Worm (Caenorhabditis elegans) whole organism, L3 larva: ENCODE measurements around the gene Y75B8A.44.

Experiments
- ZK546.5 ChIP-seq: sonication (generic microtip); optimal IDR thresholded peaks from 2 replicates; lab custom pipeline; 2017; ENCODE audit warnings: missing biosample characterization, missing genetic modification characterization
- aly-2 ChIP-seq: fragments of 150-350 bp; optimal IDR thresholded peaks from 2 replicates; lab custom pipeline; 2014; ENCODE audit warnings: missing biosample characterization, missing genetic modification characterization
- ama-1 ChIP-seq: fragments of 150-350 bp; optimal IDR thresholded peaks from 2 replicates; lab custom pipeline; 2018
- ceh-28 ChIP-seq: fragments of 150-350 bp; optimal IDR thresholded peaks from 2 replicates; lab custom pipeline; 2014; ENCODE audit warnings: missing biosample characterization, missing genetic modification reagents, missing genetic modification characterization
- ceh-82 ChIP-seq: fragments of 150-350 bp; optimal IDR thresholded peaks from 2 replicates; lab custom pipeline; 2014; ENCODE audit warnings: missing biosample characterization, missing genetic modification characterization
- ceh-9 ChIP-seq: sonication (generic microtip); optimal IDR thresholded peaks from 2 replicates; lab custom pipeline; 2018; ENCODE audit warnings: missing biosample characterization, missing genetic modification characterization
- elt-2 ChIP-seq: sonication (generic microtip); optimal IDR thresholded peaks from 2 replicates; lab custom pipeline; 2016; ENCODE audit warnings: missing genetic modification reagents, mild to moderate bottlenecking, missing genetic modification characterization, missing compliant biosample characterization
- elt-3 ChIP-seq, 3 experiments: fragments of 150-350 bp in 1 of 3; sonication (generic microtip) in 2 of 3; optimal IDR thresholded peaks; 2 replicates in 2 of 3; 4 replicates in 1 of 3; lab custom pipeline; 2014 to 2017; ENCODE audit warnings: missing biosample characterization in 3 of 3, missing genetic modification characterization in 3 of 3
- eor-1 ChIP-seq, 2 experiments: fragments of 150-350 bp; optimal IDR thresholded peaks; 2 replicates each; lab custom pipeline; 2014 to 2018; ENCODE audit warnings: missing biosample characterization in 2 of 2, missing genetic modification characterization in 2 of 2
- fos-1 ChIP-seq: fragments of 150-350 bp; optimal IDR thresholded peaks from 2 replicates; lab custom pipeline; 2014; ENCODE audit warnings: missing biosample characterization, missing genetic modification characterization
- jun-1 ChIP-seq: fragments of 150-350 bp; optimal IDR thresholded peaks from 2 replicates; lab custom pipeline; 2014; ENCODE audit warnings: missing biosample characterization, missing genetic modification reagents, missing genetic modification characterization
- lin-15B ChIP-seq: fragments of 150-350 bp; optimal IDR thresholded peaks from 2 replicates; lab custom pipeline; 2014; ENCODE audit warnings: missing biosample characterization, missing genetic modification characterization
- mdl-1 ChIP-seq: fragments of 150-350 bp; optimal IDR thresholded peaks from 2 replicates; lab custom pipeline; 2014; ENCODE audit warnings: missing biosample characterization, missing genetic modification characterization
- mml-1 ChIP-seq: fragments of 150-350 bp; sonication (generic microtip); optimal IDR thresholded peaks from 3 replicates; lab custom pipeline; 2014; ENCODE audit warnings: missing biosample characterization, missing genetic modification characterization
- nfya-1 ChIP-seq: sonication (generic microtip); optimal IDR thresholded peaks from 2 replicates; lab custom pipeline; 2017; ENCODE audit warnings: missing genetic modification characterization, mild to moderate bottlenecking, missing compliant biosample characterization, antibody characterized with exemption, moderate library complexity; ENCODE audit not compliant: insufficient read depth
- nhr-11 ChIP-seq: fragments of 150-350 bp; optimal IDR thresholded peaks from 2 replicates; lab custom pipeline; 2014; ENCODE audit warnings: missing biosample characterization, missing genetic modification characterization
- nhr-237 ChIP-seq: fragments of 150-350 bp; optimal IDR thresholded peaks from 2 replicates; lab custom pipeline; 2014; ENCODE audit warnings: missing biosample characterization, missing genetic modification characterization
- nhr-28 ChIP-seq: fragments of 150-350 bp; optimal IDR thresholded peaks from 2 replicates; lab custom pipeline; 2014; ENCODE audit warnings: missing biosample characterization, missing genetic modification characterization
- nhr-43 ChIP-seq: sonication (generic microtip); optimal IDR thresholded peaks from 2 replicates; lab custom pipeline; 2016; ENCODE audit warnings: mild to moderate bottlenecking, missing genetic modification characterization, missing compliant biosample characterization; ENCODE audit not compliant: poor library complexity, severe bottlenecking
- nhr-77 ChIP-seq: fragments of 150-350 bp; optimal IDR thresholded peaks from 2 replicates; lab custom pipeline; 2014; ENCODE audit warnings: missing biosample characterization, missing genetic modification characterization
- pha-4 ChIP-seq: fragments of 150-350 bp; optimal IDR thresholded peaks from 2 replicates; lab custom pipeline; 2014; ENCODE audit warnings: missing biosample characterization, missing genetic modification reagents, missing genetic modification characterization
- unc-39 ChIP-seq: sonication (generic microtip); optimal IDR thresholded peaks from 4 replicates; lab custom pipeline; 2017; ENCODE audit warnings: missing biosample characterization, missing genetic modification characterization
- zag-1 ChIP-seq: fragments of 150-350 bp; optimal IDR thresholded peaks from 2 replicates; lab custom pipeline; 2014; ENCODE audit warnings: missing biosample characterization, missing genetic modification characterization
- ztf-11 ChIP-seq: fragments of 150-350 bp; optimal IDR thresholded peaks from 2 replicates; lab custom pipeline; 2014; ENCODE audit warnings: missing biosample characterization, missing genetic modification characterization

The Y75B8A.44 gene

ce11 chrIII:12227935-12228334 lies 33.6 kb downstream of the Y75B8A.44 start:
- no peak for TF ChIP-seq ceh-28 (tag; lab: Kevin White, UChicago)
- TF ChIP-seq nfya-1 (tag; lab: Kevin White, UChicago): peak; percentile 88
- TF ChIP-seq nhr-77 (tag; lab: Kevin White, UChicago): no peak
- no peak for TF ChIP-seq aly-2 (tag; lab: Kevin White, UChicago)
- no peak for TF ChIP-seq jun-1 (tag; lab: Kevin White, UChicago)
- TF ChIP-seq nhr-11 (tag; lab: Kevin White, UChicago): no peak
- TF ChIP-seq, all 47 proteins: peak for 1

ce11 chrIII:12230195-12230594 lies 35.9 kb downstream of the Y75B8A.44 start:
- no peak for TF ChIP-seq zag-1 (tag; lab: Kevin White, UChicago)
- no peak for TF ChIP-seq mdl-1 (tag; lab: Kevin White, UChicago)
- no peak for TF ChIP-seq ZK546.5 (tag; lab: Kevin White, UChicago)
- TF ChIP-seq eor-1 (tag; optimal IDR thresholded peaks at IDR 0.05; lab: Kevin White, UChicago): no peak

ce11 chrIII:12231539-12231938 lies 37.2 kb downstream of the Y75B8A.44 start:
- TF ChIP-seq ama-1 (no peak), nfya-1 (tag; lab: Kevin White, UChicago) (peak; percentile 98)
- TF ChIP-seq, all 47 proteins: peak for 1

- TF ChIP-seq nhr-43 (peak; percentile 51), ceh-9 (no peak), nhr-77 (tag; lab: Kevin White, UChicago) (no peak), elt-3 (tag; optimal IDR thresholded peaks at IDR 0.05; lab: Kevin White, UChicago) (no peak), ama-1 (no peak), lin-15B (no peak), nhr-237 (no peak)
Measured at ce11 chrIII:12233493-12233892, 39.2 kb downstream of the Y75B8A.44 start.

- TF ChIP-seq mml-1 (tag; lab: Kevin White, UChicago): no peak
Measured at ce11 chrIII:12235359-12235758, 41.1 kb downstream of the Y75B8A.44 start.

ce11 chrIII:12235914-12236313 lies 41.6 kb downstream of the Y75B8A.44 start, which contains the start of the genes grl-15 and fbxa-89:
grl-15 (minus strand) TSS chrIII:12236014.
fbxa-89 (plus strand) TSS chrIII:12236184.
- TF ChIP-seq pha-4 (tag; lab: Kevin White, UChicago): no peak
- TF ChIP-seq elt-2 (tag; lab: Kevin White, UChicago): peak; percentile 24
- TF ChIP-seq, all 47 proteins: peak for 1

- TF ChIP-seq zag-1 (tag; lab: Kevin White, UChicago) (no peak), nhr-28 (tag; lab: Kevin White, UChicago) (no peak), nhr-237 (no peak), unc-39 (tag; lab: Kevin White, UChicago) (no peak), pha-4 (tag; lab: Kevin White, UChicago) (no peak), ceh-82 (tag; lab: Kevin White, UChicago) (no peak), ztf-11 (tag; lab: Kevin White, UChicago) (no peak), fos-1 (no peak), ceh-9 (no peak)
- TF ChIP-seq, all 47 proteins: peak for 0
Measured at ce11 chrIII:12245570-12245969, 51.3 kb downstream of the Y75B8A.44 start.
